Fruit fly (Drosophila melanogaster) whole organism, embryonic: ENCODE measurements around the gene Alg9.

Experiments
- ATbp ChIP-seq: fragments of 200-800 bp; sonication (Bioruptor generic); optimal IDR thresholded peaks from 2 replicates; lab custom pipeline; 2017; ENCODE audit warnings: missing biosample characterization, mild to moderate bottlenecking, missing genetic modification characterization, missing genetic modification reagents
- BtbVII ChIP-seq: fragments of 200-800 bp; sonication (Bioruptor generic); optimal IDR thresholded peaks from 3 replicates; lab custom pipeline; 2017; ENCODE audit warnings: missing biosample characterization, mild to moderate bottlenecking, missing genetic modification characterization
- CG11456 ChIP-seq: fragments of 200-800 bp; sonication (Bioruptor generic); IDR thresholded peaks from 3 replicates; pipeline ENCODE4 v1.3.6; 2022; ENCODE audit warnings: missing biosample characterization, missing genetic modification characterization
- CG12391 ChIP-seq: fragments of 200-800 bp; sonication (Bioruptor generic); optimal IDR thresholded peaks from 3 replicates; lab custom pipeline; 2018; ENCODE audit warnings: missing biosample characterization, mild to moderate bottlenecking, missing genetic modification characterization, moderate library complexity
- CG13296 ChIP-seq: fragments of 200-800 bp; sonication (Bioruptor generic); optimal IDR thresholded peaks from 3 replicates; lab custom pipeline; 2018; ENCODE audit warnings: missing biosample characterization, mild to moderate bottlenecking, missing genetic modification characterization
- CG15073 ChIP-seq: fragments of 200-800 bp; sonication (Bioruptor generic); optimal IDR thresholded peaks from 2 replicates; lab custom pipeline; 2016; ENCODE audit warnings: missing biosample characterization, missing genetic modification characterization
- CG15269 ChIP-seq: fragments of 200-800 bp; sonication (Bioruptor generic); optimal IDR thresholded peaks from 2 replicates; lab custom pipeline; 2018; ENCODE audit warnings: missing biosample characterization, mild to moderate bottlenecking, missing genetic modification characterization, moderate library complexity
- CG17359 ChIP-seq: fragments of 200-800 bp; sonication (Bioruptor generic); optimal IDR thresholded peaks from 3 replicates; lab custom pipeline; 2018; ENCODE audit warnings: missing biosample characterization, mild to moderate bottlenecking, missing genetic modification characterization, moderate library complexity
- CG17912 ChIP-seq: fragments of 200-800 bp; sonication (Bioruptor generic); optimal IDR thresholded peaks from 2 replicates; lab custom pipeline; 2018; ENCODE audit warnings: missing biosample characterization, mild to moderate bottlenecking, missing genetic modification characterization
- CG18011 ChIP-seq: fragments of 200-800 bp; sonication (Bioruptor generic); optimal IDR thresholded peaks from 2 replicates; lab custom pipeline; 2017; ENCODE audit warnings: missing biosample characterization, missing genetic modification characterization, mild to moderate bottlenecking, moderate library complexity, missing genotype
- CG18619 ChIP-seq: fragments of 200-800 bp; sonication (Bioruptor generic); optimal IDR thresholded peaks from 3 replicates; lab custom pipeline; 2017; ENCODE audit warnings: missing biosample characterization, mild to moderate bottlenecking, missing genetic modification characterization
- CG2129 ChIP-seq: fragments of 200-800 bp; sonication (Bioruptor generic); IDR thresholded peaks from 2 replicates; pipeline ENCODE4 v1.3.6; 2022; ENCODE audit warnings: missing biosample characterization, missing genetic modification characterization; ENCODE audit not compliant: partially characterized antibody
- CG2199 ChIP-seq: fragments of 200-800 bp; sonication (Bioruptor generic); IDR thresholded peaks from 3 replicates; pipeline ENCODE4 v1.3.6; 2022; ENCODE audit warnings: missing biosample characterization, missing genetic modification characterization
- CG31224 ChIP-seq: fragments of 200-800 bp; sonication (Bioruptor generic); IDR thresholded peaks from 2 replicates; pipeline ENCODE4 v1.3.6; 2022; ENCODE audit warnings: missing biosample characterization, missing genetic modification characterization
- CG3847 ChIP-seq: fragments of 200-800 bp; sonication (Bioruptor generic); IDR thresholded peaks from 2 replicates; pipeline ENCODE4 v1.3.6; 2022; ENCODE audit warnings: missing biosample characterization, missing genetic modification characterization
- CG43689 ChIP-seq: fragments of 200-800 bp; sonication (Bioruptor generic); IDR thresholded peaks from 2 replicates; pipeline ENCODE4 v1.3.6; 2022; ENCODE audit warnings: missing biosample characterization, missing genetic modification characterization
- CG6765 ChIP-seq: fragments of 200-800 bp; sonication (Bioruptor generic); optimal IDR thresholded peaks from 3 replicates; lab custom pipeline; 2017; ENCODE audit warnings: missing biosample characterization, mild to moderate bottlenecking, missing genetic modification characterization
- CG9215 ChIP-seq: fragments of 200-800 bp; sonication (Bioruptor generic); IDR thresholded peaks from 2 replicates; pipeline ENCODE4 v1.3.6; 2022; ENCODE audit warnings: missing biosample characterization, missing genetic modification characterization
- CG9609 ChIP-seq: fragments of 200-800 bp; sonication (Bioruptor generic); optimal IDR thresholded peaks from 3 replicates; lab custom pipeline; 2016; ENCODE audit warnings: missing biosample characterization, missing genetic modification characterization
- Doc3 ChIP-seq: fragments of 200-800 bp; sonication (Bioruptor generic); IDR thresholded peaks from 3 replicates; pipeline ENCODE4 v1.3.6; 2022; ENCODE audit warnings: missing biosample characterization, missing genetic modification characterization; ENCODE audit not compliant: partially characterized antibody
- Fer1 ChIP-seq: fragments of 200-800 bp; sonication (Bioruptor generic); optimal IDR thresholded peaks from 2 replicates; lab custom pipeline; 2017; ENCODE audit warnings: missing biosample characterization, mild to moderate bottlenecking, missing genetic modification characterization
- Fer3 ChIP-seq: fragments of 200-800 bp; sonication (Bioruptor generic); optimal IDR thresholded peaks from 2 replicates; lab custom pipeline; 2018; ENCODE audit warnings: missing biosample characterization, mild to moderate bottlenecking, missing genetic modification characterization, moderate library complexity
- Hey ChIP-seq: fragments of 200-800 bp; sonication (Bioruptor generic); optimal IDR thresholded peaks from 3 replicates; lab custom pipeline; 2018; ENCODE audit warnings: missing biosample characterization, mild to moderate bottlenecking, missing genetic modification characterization
- HmgZ ChIP-seq: fragments of 200-800 bp; sonication (Bioruptor generic); optimal IDR thresholded peaks from 2 replicates; lab custom pipeline; 2018; ENCODE audit warnings: missing biosample characterization, mild to moderate bottlenecking, missing genetic modification characterization
- MESR4 ChIP-seq: fragments of 200-800 bp; sonication (Bioruptor generic); optimal IDR thresholded peaks from 2 replicates; lab custom pipeline; 2018; ENCODE audit warnings: missing biosample characterization, mild to moderate bottlenecking, missing genetic modification characterization, moderate library complexity
- Rfx ChIP-seq: fragments of 200-800 bp; sonication (Bioruptor generic); IDR thresholded peaks from 2 replicates; pipeline ENCODE4 v1.3.6; 2022; ENCODE audit warnings: missing biosample characterization, missing genetic modification characterization
- al ChIP-seq: fragments of 200-800 bp; sonication (Bioruptor generic); IDR thresholded peaks from 2 replicates; pipeline ENCODE4 v1.3.6; 2022; ENCODE audit warnings: missing biosample characterization, missing genetic modification characterization
- ara ChIP-seq: fragments of 200-800 bp; sonication (Bioruptor generic); IDR thresholded peaks from 2 replicates; pipeline ENCODE4 v1.3.6; 2022; ENCODE audit warnings: missing biosample characterization, missing genetic modification characterization
- bigmax ChIP-seq: fragments of 200-800 bp; sonication (Bioruptor generic); optimal IDR thresholded peaks from 2 replicates; lab custom pipeline; 2018; ENCODE audit warnings: missing biosample characterization, mild to moderate bottlenecking, missing genetic modification characterization
- bowl ChIP-seq: fragments of 200-800 bp; sonication (Bioruptor generic); IDR thresholded peaks from 2 replicates; pipeline ENCODE4 v1.3.6; 2022; ENCODE audit warnings: missing biosample characterization, missing genetic modification characterization
- corto ChIP-seq: fragments of 200-800 bp; sonication (Bioruptor generic); optimal IDR thresholded peaks from 2 replicates; lab custom pipeline; 2016; ENCODE audit warnings: missing biosample characterization, mild to moderate bottlenecking, missing genetic modification characterization, moderate library complexity
- crp ChIP-seq, 2 experiments: fragments of 200-800 bp; sonication (Bioruptor generic); optimal IDR thresholded peaks; 2 replicates in 1 of 2; 3 replicates in 1 of 2; lab custom pipeline; 2017; ENCODE audit warnings: missing biosample characterization in 2 of 2, missing genetic modification characterization in 2 of 2, mild to moderate bottlenecking in 1 of 2, moderate library complexity in 1 of 2
- danr ChIP-seq: fragments of 200-800 bp; sonication (Bioruptor generic); IDR thresholded peaks from 2 replicates; pipeline ENCODE4 v1.3.6; 2022; ENCODE audit warnings: missing biosample characterization, missing genetic modification characterization
- dpn ChIP-seq, 2 experiments: fragments of 200-800 bp; sonication (Bioruptor generic); optimal IDR thresholded peaks; 3 replicates each; lab custom pipeline; 2016; ENCODE audit warnings: missing biosample characterization in 2 of 2, missing genetic modification characterization in 2 of 2
- gsb ChIP-seq: fragments of 200-800 bp; sonication (Bioruptor generic); IDR thresholded peaks from 2 replicates; pipeline ENCODE4 v1.3.6; 2022; ENCODE audit warnings: missing biosample characterization, missing genetic modification characterization
- jing ChIP-seq: fragments of 200-800 bp; sonication (Bioruptor generic); optimal IDR thresholded peaks from 2 replicates; lab custom pipeline; 2018; ENCODE audit warnings: missing biosample characterization, mild to moderate bottlenecking, missing genetic modification characterization
- kah ChIP-seq: fragments of 200-800 bp; sonication (Bioruptor generic); optimal IDR thresholded peaks from 2 replicates; lab custom pipeline; 2018; ENCODE audit warnings: missing biosample characterization, mild to moderate bottlenecking, missing genetic modification characterization
- knrl ChIP-seq: fragments of 200-800 bp; sonication (Bioruptor generic); IDR thresholded peaks from 3 replicates; pipeline ENCODE4 v1.3.6; 2022; ENCODE audit warnings: missing biosample characterization, missing genetic modification characterization; ENCODE audit not compliant: partially characterized antibody
- lilli ChIP-seq: fragments of 200-800 bp; sonication (Bioruptor generic); optimal IDR thresholded peaks from 3 replicates; lab custom pipeline; 2016; ENCODE audit warnings: missing biosample characterization, missing genetic modification characterization
- odd ChIP-seq: fragments of 200-800 bp; sonication (Bioruptor generic); optimal IDR thresholded peaks from 2 replicates; lab custom pipeline; 2017; ENCODE audit warnings: missing biosample characterization, mild to moderate bottlenecking, missing genetic modification characterization
- pan ChIP-seq, 4 experiments: fragments of >200 bp in 3 of 4; fragments of 200-800 bp in 1 of 4; sonication (Bioruptor generic) in 1 of 4; optimal IDR thresholded peaks in 3 of 4; IDR thresholded peaks in 1 of 4; 2 replicates each; pipeline versions ENCODE4 v1.3.6 to Lab custom; 2017 to 2022; ENCODE audit warnings: missing biosample characterization in 2 of 4, missing genetic modification characterization in 2 of 4, mixed read lengths in 1 of 4
- phol ChIP-seq: fragments of 200-800 bp; sonication (Bioruptor generic); optimal IDR thresholded peaks from 3 replicates; lab custom pipeline; 2018; ENCODE audit warnings: missing biosample characterization, mild to moderate bottlenecking, missing genetic modification characterization, moderate library complexity
- pita ChIP-seq: fragments of 200-800 bp; sonication (Bioruptor generic); optimal IDR thresholded peaks from 2 replicates; lab custom pipeline; 2017; ENCODE audit warnings: missing biosample characterization, mild to moderate bottlenecking, missing genetic modification characterization
- shn ChIP-seq: fragments of 200-800 bp; sonication (Bioruptor generic); optimal IDR thresholded peaks from 3 replicates; lab custom pipeline; 2016; ENCODE audit warnings: missing biosample characterization, missing genetic modification characterization
- sisA ChIP-seq: fragments of 200-800 bp; sonication (Bioruptor generic); IDR thresholded peaks from 2 replicates; pipeline ENCODE4 v1.3.6; 2022; ENCODE audit warnings: missing biosample characterization, missing genetic modification characterization
- ssp ChIP-seq: fragments of 200-800 bp; sonication (Bioruptor generic); IDR thresholded peaks from 2 replicates; pipeline ENCODE4 v1.3.6; 2022; ENCODE audit warnings: missing biosample characterization, missing genetic modification characterization
- usp ChIP-seq: fragments of >200 bp; optimal IDR thresholded peaks from 2 replicates; lab custom pipeline; 2017; ENCODE audit warnings: missing biosample characterization, missing genetic modification characterization
- wdn ChIP-seq: fragments of 200-800 bp; sonication (Bioruptor generic); IDR thresholded peaks from 2 replicates; pipeline ENCODE4 v1.3.6; 2022; ENCODE audit warnings: missing biosample characterization, missing genetic modification characterization
- wek ChIP-seq: fragments of 200-800 bp; sonication (Bioruptor generic); optimal IDR thresholded peaks from 3 replicates; lab custom pipeline; 2018; ENCODE audit warnings: missing biosample characterization, mild to moderate bottlenecking, missing genetic modification characterization, moderate library complexity
- zfh2 ChIP-seq: fragments of 200-800 bp; sonication (Bioruptor generic); optimal IDR thresholded peaks from 2 replicates; lab custom pipeline; 2016; ENCODE audit warnings: missing biosample characterization, missing genetic modification characterization

Alg9 gene

DNA sequence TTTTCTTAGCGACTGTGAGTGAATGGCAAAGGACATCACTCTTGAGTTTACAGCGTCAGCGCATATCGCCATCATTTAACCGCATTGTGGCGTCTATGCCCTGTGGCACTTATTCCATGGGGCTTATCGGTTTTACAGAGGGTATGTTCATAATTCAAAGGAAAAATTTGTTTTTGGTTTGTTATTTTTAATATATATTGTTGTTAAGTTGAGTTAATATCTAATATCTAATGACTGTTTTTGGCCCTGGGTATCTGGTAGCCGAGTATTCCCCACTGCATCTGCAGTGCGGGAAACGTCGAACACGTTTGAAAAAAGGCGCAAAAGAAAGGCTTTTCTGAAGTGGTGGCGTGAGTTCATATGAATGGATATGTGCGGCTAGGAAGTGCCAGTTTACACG lies 42.9 kb upstream of the Alg9 start (continued):
- TF ChIP-seq odd (GFP tag; lab: Kevin White, UChicago) = peak; percentile 13
- TF ChIP-seq MESR4 (GFP tag; lab: Kevin White, UChicago) = no peak
- no peak for TF ChIP-seq crp (GFP tag; optimal IDR thresholded peaks at IDR 0.05; lab: Kevin White, UChicago)
- TF ChIP-seq CG11456 = peak; percentile 61; the same call in 1 of the 3 replicates
- 0 out of 2 replicates have a peak, but pooled peaks have one; percentile 33 for TF ChIP-seq CG31224
- TF ChIP-seq ssp (GFP tag; lab: Robert Waterston, UW) = peak; percentile 37; the same call in 1 of the 2 replicates
- TF ChIP-seq CG18011 = no peak
- TF ChIP-seq CG9215 (GFP tag; lab: Robert Waterston, UW) = peak; percentile 45; the same call in 1 of the 2 replicates
- TF ChIP-seq phol = peak; percentile 53
- peak; percentile 56 for TF ChIP-seq CG3847
- no peak for TF ChIP-seq usp
- peak; percentile 75 for TF ChIP-seq sisA (GFP tag; lab: Robert Waterston, UW)
- no peak for TF ChIP-seq BtbVII (GFP tag; lab: Kevin White, UChicago)
- TF ChIP-seq bowl (GFP tag; lab: Robert Waterston, UW) = no peak
- peak; percentile 81 for TF ChIP-seq CG12391
- TF ChIP-seq Fer1 = no peak
- no peak for TF ChIP-seq CG15073
- peak; percentile 27 for TF ChIP-seq CG18619 (GFP tag; lab: Kevin White, UChicago)
- no peak for TF ChIP-seq Fer3
- TF ChIP-seq zfh2 = no peak
- TF ChIP-seq al = no peak
- TF ChIP-seq CG15269 (tag; lab: Kevin White, UChicago) = peak; percentile 57
- no peak for TF ChIP-seq knrl (GFP tag; lab: Robert Waterston, UW)
- peak; percentile 68 for TF ChIP-seq lilli (GFP tag; lab: Kevin White, UChicago)
- TF ChIP-seq CG17912 (GFP tag; lab: Kevin White, UChicago) = no peak
- no peak for TF ChIP-seq CG43689 (GFP tag; lab: Robert Waterston, UW)
- TF ChIP-seq jing (GFP tag; lab: Kevin White, UChicago) = peak; percentile 54
- TF ChIP-seq Doc3 (GFP tag; lab: Robert Waterston, UW) = no peak
- TF ChIP-seq pan (optimal IDR thresholded peaks at IDR 0.05; lab: Kevin White, UChicago) = no peak
- peak in 1 of 2 experiments; percentile 65 for TF ChIP-seq pan (GFP tag; optimal IDR thresholded peaks at IDR 0.05 in 1 of 2, IDR thresholded peaks at IDR 0.05 in 1 of 2)
- TF ChIP-seq HmgZ (tag; lab: Kevin White, UChicago) = peak; percentile 9
- TF ChIP-seq wdn (GFP tag; lab: Robert Waterston, UW) = no peak
- no peak for TF ChIP-seq kah (GFP tag; lab: Kevin White, UChicago)
- peak; percentile 14 for TF ChIP-seq corto
- TF ChIP-seq shn (GFP tag; lab: Kevin White, UChicago) = no peak
- no peak for TF ChIP-seq CG6765 (GFP tag; lab: Kevin White, UChicago)
- no peak for TF ChIP-seq Hey
- TF ChIP-seq danr (GFP tag; lab: Robert Waterston, UW) = peak; percentile 54; the same call in 1 of the 2 replicates
- peak in 1 of 2 experiments; percentile 66 for TF ChIP-seq dpn (GFP tag; optimal IDR thresholded peaks at IDR 0.05; lab: Kevin White, UChicago)
- no peak for TF ChIP-seq Rfx (GFP tag; lab: Robert Waterston, UW)
- no peak for TF ChIP-seq bigmax
- TF ChIP-seq CG2129 = no peak
- TF ChIP-seq ATbp (GFP tag; lab: Kevin White, UChicago) = peak; percentile 22
- TF ChIP-seq pita = no peak
- peak; percentile 27 for TF ChIP-seq CG9609 (GFP tag; lab: Kevin White, UChicago)
- peak; percentile 85 for TF ChIP-seq ara
- TF ChIP-seq CG13296 (GFP tag; lab: Kevin White, UChicago) = no peak
- no peak for TF ChIP-seq wek
- peak; percentile 58 for TF ChIP-seq CG17359 (tag; lab: Kevin White, UChicago)
- TF ChIP-seq gsb (GFP tag; lab: Robert Waterston, UW) = no peak
- no peak for TF ChIP-seq CG2199 (GFP tag; lab: Robert Waterston, UW)
